Worm (Caenorhabditis elegans) whole organism, dauer: Measurements from ENCODE around the gene ddx-46.

ENCODE experiments used
- unc-62 ChIP-seq: sonication (generic microtip); optimal IDR thresholded peaks from 2 replicates; lab custom pipeline; 2017; ENCODE audit warnings: missing biosample characterization, missing genetic modification reagents, missing genetic modification characterization

The ddx-46 gene

DNA sequence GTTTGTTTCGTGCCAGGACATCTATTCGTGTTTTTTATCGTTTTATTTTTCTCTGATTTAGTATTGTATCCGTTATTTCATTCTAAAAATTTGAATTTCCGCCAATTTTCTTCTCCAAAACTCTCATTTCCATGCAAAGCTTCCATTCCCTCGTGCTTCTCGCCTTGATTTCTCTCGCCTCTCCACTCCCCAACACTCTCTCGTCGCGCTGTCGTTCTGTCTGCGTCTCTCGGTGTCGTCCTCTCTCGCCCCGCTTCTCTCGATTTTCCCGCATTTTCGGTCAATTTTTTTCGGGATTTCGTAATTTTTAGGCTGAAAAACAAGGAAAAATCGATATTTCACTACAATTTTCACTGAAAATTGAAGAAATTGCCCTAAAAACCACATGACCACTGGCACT is 34.9 kb downstream of the ddx-46 start, which contains the start of gene C09E9.1:
Gene C09E9.1 (plus strand): TSS at position 286 of the 400 bp plus-strand sequence.
- no peak for TF ChIP-seq unc-62 (GFP tag; lab: Kevin White, UChicago)

DNA sequence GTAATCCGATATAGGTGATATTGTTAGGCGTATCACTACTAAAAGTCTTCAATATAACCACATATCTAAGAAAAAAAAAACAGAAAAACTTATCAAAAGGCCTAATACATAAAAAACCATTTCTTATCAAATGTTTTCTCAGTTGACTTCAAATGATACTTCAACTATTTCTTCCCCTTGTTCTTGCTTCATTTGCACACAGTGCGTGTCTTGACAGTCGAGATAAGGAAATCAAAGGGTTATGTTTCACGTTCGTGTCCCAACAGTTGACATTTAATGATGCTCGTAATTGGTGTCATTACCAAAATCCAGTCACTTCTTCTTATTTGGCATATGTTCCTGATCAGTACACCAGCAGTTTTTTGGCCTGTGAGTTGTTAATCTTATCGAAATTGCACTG is 42.7 kb downstream of the ddx-46 start, which contains the start of gene clec-170:
Gene clec-170 (plus strand): TSS at position 143 of the 400 bp plus-strand sequence.
- TF ChIP-seq unc-62 (GFP tag; lab: Kevin White, UChicago) = no peak

DNA sequence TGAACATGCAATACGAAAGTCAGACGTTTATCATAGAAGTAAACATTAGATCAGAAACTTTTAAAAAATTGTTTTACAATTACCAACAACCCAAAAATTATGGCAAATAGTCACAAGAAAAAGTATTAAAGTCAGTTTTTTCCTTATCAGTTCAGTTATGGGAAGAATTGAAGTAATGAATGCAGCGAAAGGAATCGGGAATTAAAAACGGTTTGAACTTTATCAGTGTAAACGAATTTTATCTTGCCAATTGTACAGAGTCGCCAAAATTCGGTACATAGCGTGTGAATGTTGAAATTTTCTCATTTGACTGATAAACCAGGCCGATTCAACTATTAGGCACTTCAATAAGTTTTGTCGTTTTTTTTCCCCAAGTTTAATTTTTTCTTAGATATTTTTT is 43.3 kb downstream of the ddx-46 start:
- no peak for TF ChIP-seq unc-62 (GFP tag; lab: Kevin White, UChicago)

DNA sequence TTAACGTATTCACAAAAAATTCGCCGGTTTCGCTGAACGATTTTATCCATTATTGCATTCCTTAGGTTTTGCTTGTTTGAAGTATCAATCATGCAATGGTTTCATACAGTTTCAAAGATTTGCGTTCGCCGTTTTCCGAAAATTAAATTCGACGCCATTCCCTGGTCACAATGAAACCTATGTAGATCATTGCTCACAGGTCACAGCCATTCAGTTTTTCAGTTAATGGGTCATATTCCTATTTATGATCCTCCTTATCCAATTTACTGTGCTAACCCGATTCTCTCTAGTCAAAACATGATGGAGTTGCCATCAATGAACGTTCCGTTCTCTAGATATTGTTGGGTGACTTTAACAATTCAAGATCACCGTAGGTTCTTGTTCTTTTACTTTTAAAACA is 44.5 kb downstream of the ddx-46 start, which contains the start of gene F38A1.13:
Gene F38A1.13 (plus strand): TSS at position 301 of the 400 bp plus-strand sequence.
- no peak for TF ChIP-seq unc-62 (GFP tag; lab: Kevin White, UChicago)

DNA sequence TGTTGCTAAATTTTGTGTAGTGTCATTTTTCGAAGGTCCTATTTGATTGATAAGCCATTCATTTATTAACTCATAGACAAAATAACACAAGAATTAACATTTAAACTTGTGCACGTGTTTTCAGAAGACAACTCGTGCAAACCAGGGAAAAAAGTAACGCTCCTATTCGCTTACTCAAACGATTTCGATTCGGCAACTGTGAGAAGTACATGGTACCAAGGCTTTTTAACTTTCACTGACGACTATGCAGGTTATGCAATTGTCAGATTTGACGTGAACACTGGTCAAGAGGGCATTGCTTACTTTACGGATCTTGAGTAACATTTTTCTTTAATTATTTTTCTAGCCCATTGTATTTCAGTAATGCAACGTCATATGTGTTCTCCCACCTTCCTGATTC is 47.5 kb downstream of the ddx-46 start:
- TF ChIP-seq unc-62 (GFP tag; lab: Kevin White, UChicago) = no peak

DNA sequence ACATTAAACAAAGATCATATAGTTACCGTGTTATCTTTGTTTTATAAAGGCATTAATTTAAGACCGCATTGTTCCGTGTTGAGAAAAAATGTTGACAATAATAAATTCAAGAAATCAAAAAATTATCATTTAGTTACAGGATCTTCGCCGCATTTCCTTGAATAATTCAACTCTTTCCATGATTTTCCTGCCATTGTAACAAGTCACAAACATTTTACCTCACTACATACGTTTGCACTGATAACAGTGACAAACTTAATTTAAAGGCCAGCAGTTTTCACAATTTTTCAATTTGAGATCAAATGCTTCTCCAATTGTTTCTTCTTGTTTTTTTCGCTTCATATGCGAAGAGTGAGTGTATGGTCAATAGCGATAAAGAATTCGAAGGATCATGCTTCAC is 48.4 kb downstream of the ddx-46 start, which contains the start of gene clec-169:
Gene clec-169 (plus strand): TSS at position 301 of the 400 bp plus-strand sequence.
- TF ChIP-seq unc-62 (GFP tag; lab: Kevin White, UChicago) = no peak

DNA sequence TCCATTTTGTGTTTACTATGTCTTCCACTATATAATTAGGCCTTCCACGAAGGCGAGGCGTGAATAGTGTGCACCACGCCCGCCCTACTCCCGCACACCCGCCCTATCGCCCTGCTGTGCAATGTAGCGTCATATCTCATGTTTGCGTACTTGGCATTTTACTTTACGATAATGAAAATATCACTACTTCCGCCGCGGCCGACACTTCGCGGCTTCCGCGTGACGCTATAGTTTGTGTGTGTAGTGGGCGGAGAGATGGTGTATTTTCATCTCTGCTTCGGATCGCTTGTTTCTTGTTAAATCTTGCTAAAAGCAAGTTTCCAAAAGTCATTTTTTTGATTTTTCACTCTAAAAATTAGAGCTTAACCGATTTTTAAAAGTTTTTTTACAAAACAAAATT is 49.0 kb downstream of the ddx-46 start:
- TF ChIP-seq unc-62 (GFP tag; lab: Kevin White, UChicago) = no peak

DNA sequence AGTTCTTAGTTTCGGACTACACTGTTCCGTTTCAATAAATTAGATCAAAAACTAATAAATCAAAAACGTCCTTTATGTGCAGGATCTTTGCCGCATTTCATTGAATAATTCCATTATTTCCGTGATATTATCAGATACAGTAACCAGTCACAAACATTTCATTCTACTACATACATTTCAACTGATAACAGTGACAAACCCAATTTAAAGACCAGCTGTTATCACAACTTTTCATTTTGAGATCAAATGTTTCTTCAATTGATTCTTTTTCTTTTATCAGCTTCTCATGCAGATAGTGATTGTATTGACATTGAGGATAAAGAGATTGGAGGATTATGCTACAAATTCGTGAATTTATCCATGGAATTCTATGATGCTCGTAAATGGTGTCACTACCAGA is 52.7 kb downstream of the ddx-46 start, which contains the start of gene clec-168:
Gene clec-168 (plus strand): TSS at position 247 of the 400 bp plus-strand sequence.
- TF ChIP-seq unc-62 (GFP tag; lab: Kevin White, UChicago) = no peak

DNA sequence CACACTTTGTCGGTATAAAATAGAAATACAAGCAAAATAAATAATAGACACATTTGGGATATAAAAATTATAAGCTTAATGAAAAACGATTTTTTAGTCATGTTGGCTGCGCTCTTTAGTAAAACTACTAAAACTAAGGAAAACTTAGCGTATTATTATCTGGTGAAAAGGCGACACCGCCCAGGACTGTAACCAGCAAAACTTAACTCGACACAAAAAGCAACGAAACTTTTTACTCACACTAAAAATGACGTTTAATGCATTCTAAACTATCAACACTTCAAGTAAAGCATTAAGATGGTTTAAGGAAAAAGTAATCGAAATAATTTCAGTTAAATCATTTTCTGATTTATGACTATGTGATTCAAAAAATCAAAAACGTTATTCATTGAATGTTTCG is 53.8 kb downstream of the ddx-46 start, which contains the start of gene clec-167:
Gene clec-167 (minus strand): TSS at position 101 of the 400 bp plus-strand sequence.
- TF ChIP-seq unc-62 (GFP tag; lab: Kevin White, UChicago) = no peak

DNA sequence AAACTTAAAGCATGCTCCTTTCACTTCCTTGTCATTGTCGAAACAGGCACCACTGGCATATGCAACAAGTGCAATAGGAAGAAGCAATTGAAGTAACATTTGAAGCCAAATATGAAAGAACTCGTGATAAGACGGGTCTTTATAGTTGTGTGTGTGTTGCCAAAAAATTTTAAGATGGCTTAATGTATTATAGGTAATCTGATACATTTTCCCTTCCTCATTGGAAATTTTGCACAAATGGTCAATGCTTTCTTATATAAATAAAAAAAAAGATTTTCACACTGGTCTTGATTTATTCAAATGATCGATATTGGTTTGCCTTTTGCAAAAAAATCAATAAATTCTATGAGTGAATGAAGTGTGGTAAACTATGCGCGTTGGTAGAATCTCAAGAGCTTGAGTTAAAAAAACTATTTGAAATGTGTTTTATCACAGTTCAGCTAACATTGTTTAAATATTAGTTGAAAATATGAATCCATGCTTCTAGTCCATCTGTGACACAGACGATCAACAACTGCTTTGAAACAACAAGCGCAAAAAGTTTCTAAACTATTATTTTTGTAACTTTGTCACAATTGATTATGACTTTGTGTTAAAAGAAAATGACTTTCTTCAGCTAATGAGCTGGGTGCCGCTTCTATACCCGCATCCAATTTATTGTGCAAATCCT is 58.1 kb downstream of the ddx-46 start, which contains the start of the genes clec-166 and F38A1.6:
Gene clec-166 (minus strand): TSS at position 101 of the 670 bp plus-strand sequence.
Gene F38A1.6 (plus strand): TSS at position 620 of the 670 bp plus-strand sequence.
- no peak for TF ChIP-seq unc-62 (GFP tag; lab: Kevin White, UChicago)
